Worm (Caenorhabditis elegans): ENCODE data around the gene nrx-1.

Gene nrx-1

ce11 chrV:10858340-10858739 is 33.5 kb downstream of the nrx-1 start (continued):
- TF ChIP-seq Y48G9A.11 (GFP tag; IDR thresholded peaks at IDR 0.05) (no peak), F44E2.7 (GFP tag; IDR thresholded peaks at IDR 0.05) (no peak), lin-38 (GFP tag; IDR thresholded peaks at IDR 0.05) (peak; percentile 14; the same call in 1 of the 2 replicates), egl-27 (tag; optimal IDR thresholded peaks at IDR 0.05) (no peak), mep-1 (tag; optimal IDR thresholded peaks at IDR 0.05) (peak; percentile 81), ZK337.2 (GFP tag; IDR thresholded peaks at IDR 0.05) (no peak), zip-2 (tag; optimal IDR thresholded peaks at IDR 0.05) (no peak), F37D6.2 (tag; optimal IDR thresholded peaks at IDR 0.05) (peak; percentile 54), ZK546.5 (tag; optimal IDR thresholded peaks at IDR 0.05) (no peak), lsy-2 (tag; optimal IDR thresholded peaks at IDR 0.05) (peak; percentile 59 to 67), mes-2 (tag; optimal IDR thresholded peaks at IDR 0.05; ENCODE audit: poor library complexity, severe bottlenecking) (peak; percentile 51), daf-12 (tag; optimal IDR thresholded peaks at IDR 0.05) (no peak), ceh-44 (GFP tag; IDR thresholded peaks at IDR 0.05) (no peak), nhr-48 (tag; optimal IDR thresholded peaks at IDR 0.05) (peak; percentile 79), hmg-1.1 (GFP tag; IDR thresholded peaks at IDR 0.05) (peak; percentile 70; the same call in 1 of the 2 replicates), zip-11 (GFP tag; IDR thresholded peaks at IDR 0.05) (no peak), lim-7 (GFP tag; IDR thresholded peaks at IDR 0.05) (no peak), T20F7.1 (GFP tag; optimal IDR thresholded peaks at IDR 0.05) (no peak), ama-1 (optimal IDR thresholded peaks at IDR 0.05) (no peak), duxl-1 (tag; optimal IDR thresholded peaks at IDR 0.05; ENCODE audit: poor library complexity) (peak; percentile 49), ctbp-1 (GFP tag; IDR thresholded peaks at IDR 0.05) (peak; percentile 85), madf-9 (GFP tag; conservative IDR thresholded peaks at IDR 0.05) (no peak), D1046.2 (GFP tag; IDR thresholded peaks at IDR 0.05) (no peak), ztf-11 (tag; optimal IDR thresholded peaks at IDR 0.05) (no peak), lin-15B (tag; optimal IDR thresholded peaks at IDR 0.05) (no peak), php-3 (GFP tag; IDR thresholded peaks at IDR 0.05) (0 out of 2 replicates have a peak, but pooled peaks have one; percentile 10), aha-1 (tag) (peak; percentile 96), rbr-2 (tag; optimal IDR thresholded peaks at IDR 0.05) (peak; percentile 70), ceh-62 (tag; optimal IDR thresholded peaks at IDR 0.05) (no peak), attf-4 (tag; optimal IDR thresholded peaks at IDR 0.05) (no peak), madf-5 (GFP tag; IDR thresholded peaks at IDR 0.05) (no peak), tra-1 (GFP tag; IDR thresholded peaks at IDR 0.05) (peak; percentile 81), nhr-42 (GFP tag; IDR thresholded peaks at IDR 0.05) (no peak), daf-19 (GFP tag; conservative IDR thresholded peaks at IDR 0.05) (no peak), tag-97 (GFP tag; IDR thresholded peaks at IDR 0.05) (no peak), T26A8.4 (GFP tag; IDR thresholded peaks at IDR 0.05) (no peak), jun-1 (tag; optimal IDR thresholded peaks at IDR 0.05) (no peak), hlh-30 (tag; optimal IDR thresholded peaks at IDR 0.05; ENCODE audit: insufficient read depth) (peak; percentile 84), vab-7 (GFP tag; IDR thresholded peaks at IDR 0.05) (peak; percentile 44), sdz-12 (GFP tag; optimal IDR thresholded peaks at IDR 0.05) (peak; percentile 36), nhr-237 (tag; optimal IDR thresholded peaks at IDR 0.05) (no peak), daf-16 (GFP tag; optimal IDR thresholded peaks at IDR 0.05) (peak in 1 of 2 experiments; percentile 92), daf-16 (tag; optimal IDR thresholded peaks at IDR 0.05) (peak; percentile 16), R02D3.7 (tag; optimal IDR thresholded peaks at IDR 0.05) (no peak), nhr-76 (tag; optimal IDR thresholded peaks at IDR 0.05) (peak; percentile 25), fkh-10 (GFP tag; optimal IDR thresholded peaks at IDR 0.05) (peak; percentile 45), nhr-10 (tag; optimal IDR thresholded peaks at IDR 0.05) (no peak), ztf-7 (tag; optimal IDR thresholded peaks at IDR 0.05) (no peak), arid-1 (GFP tag; conservative IDR thresholded peaks at IDR 0.05) (no peak), Y5F2A.4 (GFP tag; optimal IDR thresholded peaks at IDR 0.05) (no peak), nhr-6 (tag; optimal IDR thresholded peaks at IDR 0.05) (peak; percentile 62), mxl-2 (GFP tag; conservative IDR thresholded peaks at IDR 0.05) (no peak), daf-8 (GFP tag; IDR thresholded peaks at IDR 0.05) (no peak)

All from whole organism, L4 larva.